Fruit fly (Drosophila melanogaster) whole organism, adult: ENCODE results near the gene Miox.

Experiments
- CG11617 ChIP-seq: fragments of 200-800 bp; sonication (Bioruptor generic); optimal IDR thresholded peaks from 2 replicates; lab custom pipeline; 2017; ENCODE audit warnings: mild to moderate bottlenecking, missing biosample characterization, missing genetic modification reagents, missing genetic modification characterization
- CG12768 ChIP-seq: fragments of 200-800 bp; sonication (Bioruptor generic); optimal IDR thresholded peaks from 2 replicates; lab custom pipeline; 2017; ENCODE audit warnings: missing biosample characterization, missing genetic modification characterization, mild to moderate bottlenecking, moderate library complexity, missing genetic modification reagents
- CG14711 ChIP-seq: fragments of 200-800 bp; sonication (Bioruptor generic); optimal IDR thresholded peaks from 2 replicates; lab custom pipeline; 2018; ENCODE audit warnings: missing biosample characterization, mild to moderate bottlenecking, missing genetic modification characterization, moderate library complexity
- CG1620 ChIP-seq: fragments of 200-800 bp; sonication (Bioruptor generic); optimal IDR thresholded peaks from 2 replicates; lab custom pipeline; 2016; ENCODE audit warnings: missing biosample characterization, missing genetic modification characterization
- CG33017 ChIP-seq: fragments of 200-800 bp; sonication (Bioruptor generic); optimal IDR thresholded peaks from 2 replicates; lab custom pipeline; 2018; ENCODE audit warnings: missing biosample characterization, mild to moderate bottlenecking, missing genetic modification characterization, moderate library complexity
- CG5204 ChIP-seq: fragments of 200-800 bp; sonication (Bioruptor generic); optimal IDR thresholded peaks from 2 replicates; lab custom pipeline; 2016; ENCODE audit warnings: missing biosample characterization, missing genetic modification characterization
- CG7045 ChIP-seq: fragments of 200-800 bp; sonication (Bioruptor generic); optimal IDR thresholded peaks from 2 replicates; lab custom pipeline; 2017; ENCODE audit warnings: missing biosample characterization, mild to moderate bottlenecking, missing genetic modification characterization
- CG7101 ChIP-seq: fragments of 200-800 bp; sonication (Bioruptor generic); optimal IDR thresholded peaks from 2 replicates; lab custom pipeline; 2018; ENCODE audit warnings: missing biosample characterization, mild to moderate bottlenecking, missing genetic modification characterization, moderate library complexity
- Clk ChIP-seq: fragments of 200-800 bp; sonication (Bioruptor generic); optimal IDR thresholded peaks from 2 replicates; lab custom pipeline; 2017; ENCODE audit warnings: missing biosample characterization, missing genetic modification characterization
- Crg-1 ChIP-seq: fragments of 200-800 bp; sonication (Bioruptor generic); optimal IDR thresholded peaks from 2 replicates; lab custom pipeline; 2016; ENCODE audit warnings: missing biosample characterization, missing genetic modification characterization
- Hr96 ChIP-seq: fragments of 200-800 bp; sonication (Bioruptor generic); optimal IDR thresholded peaks from 2 replicates; lab custom pipeline; 2016; ENCODE audit warnings: missing biosample characterization, missing genetic modification characterization
- Mnt ChIP-seq: fragments of 200-800 bp; sonication (Bioruptor generic); optimal IDR thresholded peaks from 2 replicates; lab custom pipeline; 2016; ENCODE audit warnings: missing biosample characterization, mild to moderate bottlenecking, missing genetic modification characterization
- bab1 ChIP-seq: fragments of 200-800 bp; sonication (Bioruptor generic); optimal IDR thresholded peaks from 3 replicates; lab custom pipeline; 2019; ENCODE audit warnings: missing biosample characterization, mild to moderate bottlenecking, missing genetic modification characterization, moderate library complexity
- cic ChIP-seq: fragments of 200-800 bp; sonication (Bioruptor generic); optimal IDR thresholded peaks from 2 replicates; lab custom pipeline; 2017; ENCODE audit warnings: missing biosample characterization, mild to moderate bottlenecking, missing genetic modification characterization, moderate library complexity
- cnc ChIP-seq, 2 experiments: fragments of >200 bp; optimal IDR thresholded peaks; 2 replicates each; lab custom pipeline; 2017
- kay ChIP-seq: fragments of 200-800 bp; sonication (Bioruptor generic); peaks from one replicate; lab custom pipeline; 2016; ENCODE audit warnings: missing biosample characterization, missing genetic modification characterization, borderline replicate concordance
- ovo ChIP-seq: fragments of 200-800 bp; sonication (Bioruptor generic); optimal IDR thresholded peaks from 2 replicates; lab custom pipeline; 2016; ENCODE audit warnings: missing biosample characterization, missing genetic modification characterization
- pad ChIP-seq: fragments of 200-800 bp; sonication (Bioruptor generic); optimal IDR thresholded peaks from 3 replicates; lab custom pipeline; 2017; ENCODE audit warnings: missing biosample characterization, missing genetic modification characterization, mild to moderate bottlenecking, moderate library complexity, missing genetic modification reagents
- tj ChIP-seq: fragments of 200-800 bp; sonication (Bioruptor generic); optimal IDR thresholded peaks from 3 replicates; lab custom pipeline; 2017; ENCODE audit warnings: missing biosample characterization, mild to moderate bottlenecking, missing genetic modification characterization, moderate library complexity
- toe ChIP-seq: fragments of 200-800 bp; sonication (Bioruptor generic); optimal IDR thresholded peaks from 2 replicates; lab custom pipeline; 2016; ENCODE audit warnings: missing biosample characterization, missing genetic modification characterization

Miox gene

dm6 chr3L:12222945-12223634 is 38.3 kb downstream of the Miox start:
- TF ChIP-seq Mnt (GFP tag; lab: Kevin White, UChicago) (no peak), cnc (optimal IDR thresholded peaks at IDR 0.05; lab: Kevin White, UChicago) (no peak), CG33017 (tag; lab: Kevin White, UChicago) (peak; percentile 12), toe (GFP tag; lab: Kevin White, UChicago) (peak; percentile 12), Clk (GFP tag; lab: Kevin White, UChicago) (no peak), CG7101 (tag; lab: Kevin White, UChicago) (peak; percentile 28), Hr96 (peak; percentile 9), CG11617 (GFP tag; lab: Kevin White, UChicago) (no peak), bab1 (no peak), CG14711 (tag; lab: Kevin White, UChicago) (no peak), tj (GFP tag; lab: Kevin White, UChicago) (no peak), Crg-1 (GFP tag; lab: Kevin White, UChicago) (no peak), ovo (GFP tag; lab: Kevin White, UChicago) (no peak), cic (GFP tag; lab: Kevin White, UChicago) (no peak), CG5204 (GFP tag; lab: Kevin White, UChicago) (no peak), CG12768 (GFP tag; lab: Kevin White, UChicago) (no peak), CG7045 (no peak), CG1620 (GFP tag; lab: Kevin White, UChicago) (no peak), kay (peak; percentile 49), pad (GFP tag; lab: Kevin White, UChicago) (no peak)

dm6 chr3L:12223635-12224016 is 38.8 kb downstream of the Miox start:
- no peak for TF ChIP-seq CG7045
- peak; percentile 8 for TF ChIP-seq CG14711 (tag; lab: Kevin White, UChicago)

- TF ChIP-seq Crg-1 (GFP tag; lab: Kevin White, UChicago) (no peak), CG11617 (GFP tag; lab: Kevin White, UChicago) (no peak), cic (GFP tag; lab: Kevin White, UChicago) (no peak), Clk (GFP tag; lab: Kevin White, UChicago) (no peak), Mnt (GFP tag; lab: Kevin White, UChicago) (no peak)
Observed at dm6 chr3L:12227219-12227618, 42.4 kb downstream of the Miox start.
